Worm (Caenorhabditis elegans) whole organism, L2 larva: ENCODE data around the gene F40F8.5.

Source experiments
- C34F6.9 ChIP-seq: fragments of 150-350 bp; optimal IDR thresholded peaks from 2 replicates; lab custom pipeline; 2014; ENCODE audit warnings: missing biosample characterization, missing genetic modification characterization
- F13H6.1 ChIP-seq: sonication (generic microtip); optimal IDR thresholded peaks from 2 replicates; lab custom pipeline; 2016; ENCODE audit warnings: missing genetic modification characterization, missing compliant biosample characterization
- R02D3.7 ChIP-seq: fragments of 150-350 bp; optimal IDR thresholded peaks from 2 replicates; lab custom pipeline; 2014; ENCODE audit warnings: missing biosample characterization, missing genetic modification characterization
- Y55F3AM.14 ChIP-seq: fragments of 200-800 bp; sonication (Bioruptor generic); optimal IDR thresholded peaks from 2 replicates; lab custom pipeline; 2018; ENCODE audit warnings: mild to moderate bottlenecking, missing genetic modification characterization, missing compliant biosample characterization
- ZK546.5 ChIP-seq: sonication (generic microtip); optimal IDR thresholded peaks from 2 replicates; lab custom pipeline; 2017; ENCODE audit warnings: missing biosample characterization, missing genetic modification characterization
- alr-1 ChIP-seq: fragments of 150-350 bp; optimal IDR thresholded peaks from 2 replicates; lab custom pipeline; 2014; ENCODE audit warnings: missing biosample characterization, missing genetic modification characterization
- ama-1 ChIP-seq: fragments of 150-350 bp; optimal IDR thresholded peaks from 2 replicates; lab custom pipeline; 2018; ENCODE audit warnings: inconsistent platforms
- blmp-1 ChIP-seq: sonication (generic microtip); optimal IDR thresholded peaks from 2 replicates; lab custom pipeline; 2017; ENCODE audit warnings: missing genetic modification characterization, mild to moderate bottlenecking, missing compliant biosample characterization, antibody characterized with exemption, moderate library complexity; ENCODE audit not compliant: insufficient read depth
- crh-2 ChIP-seq: sonication (generic microtip); optimal IDR thresholded peaks from 2 replicates; lab custom pipeline; 2017; ENCODE audit warnings: missing biosample characterization, missing genetic modification characterization
- egl-27 ChIP-seq: sonication (generic microtip); optimal IDR thresholded peaks from 3 replicates; lab custom pipeline; 2017; ENCODE audit warnings: missing biosample characterization, missing genetic modification reagents, missing genetic modification characterization
- elt-1 ChIP-seq: fragments of 150-350 bp; optimal IDR thresholded peaks from 2 replicates; lab custom pipeline; 2014; ENCODE audit warnings: missing biosample characterization, missing genetic modification characterization
- elt-3 ChIP-seq: sonication (generic microtip); optimal IDR thresholded peaks from 2 replicates; lab custom pipeline; 2017; ENCODE audit warnings: missing biosample characterization, missing genetic modification characterization
- fos-1 ChIP-seq: fragments of 150-350 bp; optimal IDR thresholded peaks from 2 replicates; lab custom pipeline; 2014; ENCODE audit warnings: missing biosample characterization, missing genetic modification characterization
- gmeb-1 ChIP-seq: fragments of 150-350 bp; optimal IDR thresholded peaks from 2 replicates; lab custom pipeline; 2014; ENCODE audit warnings: missing biosample characterization, missing genetic modification characterization
- lin-39 ChIP-seq: fragments of 150-350 bp; optimal IDR thresholded peaks from 2 replicates; lab custom pipeline; 2014; ENCODE audit warnings: missing biosample characterization, missing genetic modification reagents, missing genetic modification characterization
- lsy-2 ChIP-seq, 2 experiments: fragments of 150-350 bp in 1 of 2; sonication (generic microtip) in 1 of 2; optimal IDR thresholded peaks; 2 replicates each; lab custom pipeline; 2014 to 2017; ENCODE audit warnings: missing biosample characterization in 2 of 2, missing genetic modification characterization in 2 of 2
- mbf-1 ChIP-seq: sonication (generic microtip); optimal IDR thresholded peaks from 2 replicates; lab custom pipeline; 2017; ENCODE audit warnings: missing biosample characterization, missing genetic modification characterization
- mdl-1 ChIP-seq, 2 experiments: fragments of 150-350 bp in 1 of 2; sonication (generic microtip) in 1 of 2; optimal IDR thresholded peaks; 2 replicates each; lab custom pipeline; 2017; ENCODE audit warnings: missing biosample characterization in 2 of 2, missing genetic modification characterization in 2 of 2
- nhr-11 ChIP-seq: fragments of 150-350 bp; optimal IDR thresholded peaks from 2 replicates; lab custom pipeline; 2014; ENCODE audit warnings: missing biosample characterization, missing genetic modification characterization
- nhr-129 ChIP-seq: fragments of 150-350 bp; optimal IDR thresholded peaks from 2 replicates; lab custom pipeline; 2014; ENCODE audit warnings: missing biosample characterization, missing genetic modification characterization
- nhr-21 ChIP-seq: fragments of 150-350 bp; optimal IDR thresholded peaks from 2 replicates; lab custom pipeline; 2014; ENCODE audit warnings: missing biosample characterization, missing genetic modification characterization
- nhr-23 ChIP-seq: fragments of 150-350 bp; optimal IDR thresholded peaks from 2 replicates; lab custom pipeline; 2014; ENCODE audit warnings: missing biosample characterization, missing genetic modification reagents, missing genetic modification characterization
- nhr-237 ChIP-seq: fragments of 150-350 bp; optimal IDR thresholded peaks from 2 replicates; lab custom pipeline; 2014; ENCODE audit warnings: missing biosample characterization, missing genetic modification characterization
- nhr-25 ChIP-seq: fragments of 150-350 bp; sonication (generic microtip); optimal IDR thresholded peaks from 3 replicates; lab custom pipeline; 2014; ENCODE audit warnings: missing biosample characterization, missing genetic modification characterization
- nhr-6 ChIP-seq: fragments of 150-350 bp; optimal IDR thresholded peaks from 2 replicates; lab custom pipeline; 2014; ENCODE audit warnings: missing biosample characterization, missing genetic modification characterization
- sem-4 ChIP-seq: fragments of 150-350 bp; optimal IDR thresholded peaks from 2 replicates; lab custom pipeline; 2014; ENCODE audit warnings: missing biosample characterization, missing genetic modification reagents, missing genetic modification characterization
- skn-1 ChIP-seq: sonication (generic microtip); optimal IDR thresholded peaks from 2 replicates; lab custom pipeline; 2017; ENCODE audit warnings: missing biosample characterization, missing genetic modification characterization
- sma-3 ChIP-seq: sonication (generic microtip); optimal IDR thresholded peaks from 2 replicates; lab custom pipeline; 2016; ENCODE audit warnings: missing genetic modification reagents, missing genetic modification characterization, missing compliant biosample characterization
- sma-9 ChIP-seq, 2 experiments: fragments of 150-350 bp in 1 of 2; sonication (generic microtip) in 1 of 2; optimal IDR thresholded peaks; 2 replicates each; lab custom pipeline; 2014 to 2016; ENCODE audit warnings: missing genetic modification characterization in 2 of 2, mild to moderate bottlenecking in 1 of 2, missing biosample characterization in 1 of 2, missing compliant biosample characterization in 1 of 2, missing genetic modification reagents in 1 of 2, moderate library complexity in 1 of 2
- snpc-4 ChIP-seq: fragments of 150-350 bp; optimal IDR thresholded peaks from 2 replicates; lab custom pipeline; 2014; ENCODE audit warnings: missing biosample characterization, missing genetic modification characterization
- unc-39 ChIP-seq: fragments of 150-350 bp; optimal IDR thresholded peaks from 2 replicates; lab custom pipeline; 2014; ENCODE audit warnings: missing biosample characterization, missing genetic modification characterization
- unc-55 ChIP-seq: fragments of 150-350 bp; sonication (generic microtip); optimal IDR thresholded peaks from 3 replicates; lab custom pipeline; 2014; ENCODE audit warnings: missing biosample characterization, missing genetic modification reagents, missing genetic modification characterization
- zag-1 ChIP-seq: fragments of 150-350 bp; optimal IDR thresholded peaks from 2 replicates; lab custom pipeline; 2014; ENCODE audit warnings: missing biosample characterization, missing genetic modification characterization
- ztf-1 ChIP-seq: fragments of 200-800 bp; sonication (Bioruptor generic); conservative IDR thresholded peaks from 2 replicates; pipeline ENCODE4 v1.3.6; 2022; ENCODE audit warnings: missing genetic modification characterization, missing compliant biosample characterization

The F40F8.5 gene

DNA sequence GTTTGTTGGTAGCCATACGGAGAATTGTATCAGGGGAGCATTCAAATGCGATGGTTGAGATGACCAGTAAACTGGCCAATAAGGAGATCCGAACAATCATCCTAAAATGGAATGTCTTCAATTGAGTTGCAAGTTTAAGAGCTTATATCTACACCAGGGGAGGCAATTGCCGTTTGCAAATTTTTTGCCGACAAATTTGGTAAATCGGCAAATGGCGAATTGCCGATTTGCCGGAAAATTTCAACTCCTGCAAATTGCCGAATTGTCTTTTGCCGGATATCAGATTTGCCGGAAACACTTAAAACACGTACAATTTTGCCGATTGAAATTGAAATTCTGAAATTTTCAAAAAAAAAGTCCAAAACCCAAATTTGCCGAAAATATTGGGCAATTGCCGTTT is at the start of gene F40F8.5:
Gene F40F8.5 (minus strand): TSS at position 101 of the 400 bp plus-strand sequence.
- TF ChIP-seq nhr-21 (tag; lab: Kevin White, UChicago) (no peak), egl-27 (tag; lab: Kevin White, UChicago) (no peak), ama-1 (no peak), nhr-129 (tag; lab: Kevin White, UChicago) (no peak), Y55F3AM.14 (no peak), nhr-237 (tag; lab: Kevin White, UChicago) (no peak), mbf-1 (tag; lab: Kevin White, UChicago) (no peak), ztf-1 (GFP tag; lab: Robert Waterston, UW) (no peak), C34F6.9 (tag; lab: Kevin White, UChicago) (no peak), snpc-4 (no peak), alr-1 (tag; lab: Kevin White, UChicago) (no peak), nhr-23 (no peak), elt-1 (tag; lab: Kevin White, UChicago) (no peak), skn-1 (no peak), nhr-6 (no peak), lin-39 (tag; lab: Kevin White, UChicago) (no peak), nhr-25 (tag; lab: Kevin White, UChicago) (no peak), sem-4 (no peak), blmp-1 (tag; lab: Kevin White, UChicago) (no peak)
- TF ChIP-seq, all 48 proteins: peak for 0

DNA sequence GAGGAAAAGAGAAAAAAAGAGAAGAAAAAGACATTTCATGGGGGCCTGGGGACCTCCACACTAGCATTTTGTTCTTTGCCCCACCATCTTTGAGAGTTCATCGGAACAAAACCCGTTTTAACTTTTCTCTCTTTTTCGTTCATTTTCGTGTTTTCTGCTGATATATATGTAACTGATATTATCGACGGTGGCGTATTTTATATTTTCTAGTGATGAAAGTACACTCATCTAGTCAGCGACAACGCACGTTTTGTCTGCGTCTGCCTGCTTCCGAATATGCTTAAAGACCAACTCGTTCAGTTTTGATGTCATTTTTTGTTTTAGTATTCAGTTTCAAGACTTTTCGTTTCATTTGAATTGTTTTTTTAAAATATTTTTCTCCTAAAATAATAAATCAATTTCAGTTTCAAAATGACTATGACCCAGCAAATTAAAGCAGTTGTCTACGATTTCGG is 46.5 kb upstream of the F40F8.5 start, which contains the start of gene bigr-1:
Gene bigr-1 (plus strand): TSS at position 405 of the 455 bp plus-strand sequence.
- peak; percentile 83 for TF ChIP-seq sma-9 (GFP tag; optimal IDR thresholded peaks at IDR 0.05; lab: Kevin White, UChicago)
- TF ChIP-seq sma-9 (tag; optimal IDR thresholded peaks at IDR 0.05; lab: Kevin White, UChicago): no peak
- peak; percentile 26 for TF ChIP-seq nhr-21 (tag; lab: Kevin White, UChicago)
- TF ChIP-seq R02D3.7: no peak
- TF ChIP-seq F13H6.1 (tag; lab: Kevin White, UChicago): peak; percentile 3
- peak; percentile 27 for TF ChIP-seq gmeb-1
- no peak for TF ChIP-seq zag-1 (tag; lab: Kevin White, UChicago)
- TF ChIP-seq mdl-1 (tag; optimal IDR thresholded peaks at IDR 0.05; lab: Kevin White, UChicago): peak in 1 of 2 experiments; percentile 9
- TF ChIP-seq alr-1 (tag; lab: Kevin White, UChicago): no peak
- no peak for TF ChIP-seq unc-39 (tag; lab: Kevin White, UChicago)
- TF ChIP-seq blmp-1 (tag; lab: Kevin White, UChicago): no peak
- no peak for TF ChIP-seq nhr-11
- TF ChIP-seq crh-2: peak; percentile 57
- TF ChIP-seq fos-1 (tag; lab: Kevin White, UChicago): peak; percentile 44
- TF ChIP-seq nhr-129 (tag; lab: Kevin White, UChicago): peak; percentile 4

DNA sequence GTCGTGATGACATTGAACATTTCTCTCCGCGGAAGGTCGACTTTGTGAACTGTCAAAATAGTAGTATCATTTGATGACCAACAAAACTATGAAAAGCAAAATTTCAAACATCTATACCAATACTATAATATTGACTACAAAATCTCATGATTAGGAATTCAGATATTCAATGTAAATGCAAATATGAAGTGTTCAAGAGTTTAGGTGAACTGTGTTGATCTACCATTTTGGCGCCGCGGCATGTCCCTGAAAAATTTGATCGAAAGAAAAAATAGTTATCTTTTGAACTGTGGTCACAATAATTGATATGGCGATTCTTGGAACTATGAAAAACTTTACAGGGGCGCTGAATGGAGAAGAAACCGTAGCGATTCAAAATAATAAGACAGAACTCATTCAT is 44.0 kb upstream of the F40F8.5 start:
- TF ChIP-seq elt-1 (tag; lab: Kevin White, UChicago): no peak
- TF ChIP-seq nhr-23: no peak
- TF ChIP-seq Y55F3AM.14: no peak
- no peak for TF ChIP-seq snpc-4
- TF ChIP-seq nhr-25 (tag; lab: Kevin White, UChicago): no peak
- TF ChIP-seq, all 48 proteins: peak for 0

DNA sequence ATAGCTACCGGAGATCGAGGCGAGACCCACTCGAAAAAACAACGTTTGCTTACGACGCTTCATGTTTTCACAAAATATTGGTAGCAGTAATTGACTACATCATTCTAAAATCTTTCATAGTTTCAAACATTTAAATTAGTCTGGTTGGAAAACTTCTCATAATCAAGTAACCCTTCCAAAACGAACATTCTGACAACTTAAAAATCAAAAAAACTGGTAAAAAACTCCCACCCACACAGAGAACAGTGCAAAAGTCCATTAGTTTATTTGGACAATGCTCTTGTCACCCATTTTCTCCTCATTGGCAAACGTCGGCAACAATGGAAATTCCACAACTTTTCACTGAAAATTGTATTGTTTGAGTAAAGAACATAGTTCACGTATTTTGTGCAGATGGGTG is 42.6 kb upstream of the F40F8.5 start, which contains the start of gene F37H8.6:
Gene F37H8.6 (minus strand): TSS at position 101 of the 400 bp plus-strand sequence.
- no peak for TF ChIP-seq snpc-4
- TF ChIP-seq R02D3.7: no peak
- no peak for TF ChIP-seq sma-3 (GFP tag; lab: Kevin White, UChicago)
- no peak for TF ChIP-seq elt-3 (tag; lab: Kevin White, UChicago)
- no peak for TF ChIP-seq nhr-237 (tag; lab: Kevin White, UChicago)
- TF ChIP-seq ZK546.5 (tag; lab: Kevin White, UChicago): no peak
- TF ChIP-seq sma-9 (GFP tag; optimal IDR thresholded peaks at IDR 0.05; lab: Kevin White, UChicago): no peak
- no peak for TF ChIP-seq sma-9 (tag; optimal IDR thresholded peaks at IDR 0.05; lab: Kevin White, UChicago)
- no peak for TF ChIP-seq egl-27 (tag; lab: Kevin White, UChicago)
- TF ChIP-seq mdl-1 (tag; optimal IDR thresholded peaks at IDR 0.05; lab: Kevin White, UChicago): no peak

DNA sequence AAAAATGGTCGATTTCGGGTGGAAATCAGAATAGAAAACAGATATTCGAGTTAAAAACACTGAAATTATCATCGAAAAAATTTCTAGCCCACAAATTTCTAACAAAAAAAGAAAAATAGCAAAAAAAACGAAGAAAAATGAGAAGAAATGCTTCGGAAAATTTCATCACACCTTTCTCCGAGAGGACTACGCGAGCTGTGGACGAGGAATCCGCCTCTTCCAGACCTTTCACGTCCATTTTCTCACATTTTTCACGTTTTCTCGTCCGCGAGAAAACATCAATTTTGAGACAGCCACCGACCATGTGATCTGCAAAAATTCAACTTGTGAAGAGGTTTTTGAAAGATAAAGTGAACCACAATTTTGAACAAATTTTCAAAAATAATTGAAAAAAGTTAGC is 41.7 kb upstream of the F40F8.5 start:
- no peak for TF ChIP-seq Y55F3AM.14
- TF ChIP-seq zag-1 (tag; lab: Kevin White, UChicago): no peak
- TF ChIP-seq unc-55 (GFP tag; lab: Kevin White, UChicago): peak; percentile 15
- TF ChIP-seq lsy-2 (tag; optimal IDR thresholded peaks at IDR 0.05; lab: Kevin White, UChicago): peak in 1 of 2 experiments; percentile 35
- TF ChIP-seq C34F6.9 (tag; lab: Kevin White, UChicago): peak; percentile 6
- TF ChIP-seq, all 48 proteins: peak for 3
